Fruit fly (Drosophila melanogaster) whole organism, wandering third instar larva: ENCODE results near the gene CG16853.

Experiments
- GATAd ChIP-seq: sonication (Bioruptor generic); optimal IDR thresholded peaks from 2 replicates; lab custom pipeline; 2016; ENCODE audit warnings: missing biosample characterization, missing genetic modification characterization
- Hnf4 ChIP-seq: fragments of 200-800 bp; sonication (Bioruptor generic); optimal IDR thresholded peaks from 2 replicates; lab custom pipeline; 2016; ENCODE audit warnings: missing biosample characterization, mild to moderate bottlenecking, missing genetic modification characterization
- dmrt93B ChIP-seq: fragments of 200-800 bp; sonication (Bioruptor generic); optimal IDR thresholded peaks from 2 replicates; lab custom pipeline; 2018; ENCODE audit warnings: missing biosample characterization, mild to moderate bottlenecking, missing genetic modification characterization
- h ChIP-seq: fragments of 200-800 bp; sonication (Bioruptor generic); optimal IDR thresholded peaks from 3 replicates; lab custom pipeline; 2016; ENCODE audit warnings: missing biosample characterization, mild to moderate bottlenecking, missing genetic modification characterization
- jim ChIP-seq: fragments of 175-275, 200-325 bp; sonication (Bioruptor generic); optimal IDR thresholded peaks from 2 replicates; lab custom pipeline; 2016; ENCODE audit warnings: missing biosample characterization, mild to moderate bottlenecking, missing genetic modification characterization

dm6 chr2L:13591393-13591792, 49.3 kb downstream of the CG16853 start:
- TF ChIP-seq h (GFP tag; lab: Kevin White, UChicago) = no peak
- TF ChIP-seq Hnf4 = no peak
- no peak for TF ChIP-seq GATAd
- no peak for TF ChIP-seq dmrt93B (GFP tag; lab: Kevin White, UChicago)
- no peak for TF ChIP-seq jim (GFP tag; lab: Kevin White, UChicago)
